Fruit fly (Drosophila melanogaster) whole organism, embryonic: ENCODE results near the gene CG15403.

Experiments
- CG1832 ChIP-seq: fragments of 200-800 bp; sonication (Bioruptor generic); optimal IDR thresholded peaks from 2 replicates; lab custom pipeline; 2017; ENCODE audit warnings: missing biosample characterization, mild to moderate bottlenecking, missing genetic modification characterization, inconsistent platforms
- Chrac-16 ChIP-seq: fragments of 200-800 bp; sonication (Bioruptor generic); optimal IDR thresholded peaks from 3 replicates; lab custom pipeline; 2016; ENCODE audit warnings: missing biosample characterization, missing genetic modification characterization

DNA sequence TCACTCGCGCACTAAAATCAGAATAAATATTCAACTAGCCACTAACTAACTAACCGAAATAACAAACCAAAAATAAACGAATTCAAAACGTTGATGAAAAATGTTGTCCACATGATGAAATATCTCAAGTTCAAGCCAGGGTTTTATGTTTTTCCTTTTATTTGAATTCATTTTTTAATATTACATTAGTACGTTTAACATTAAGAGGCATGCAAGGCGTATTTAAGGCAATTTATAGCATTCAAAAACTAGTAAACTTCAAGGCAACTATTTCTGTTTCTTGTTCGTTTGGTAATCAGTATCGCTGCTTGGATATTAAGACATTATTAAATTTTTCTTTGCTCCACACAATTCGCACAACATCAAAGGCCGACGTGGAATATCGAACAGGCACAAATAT is 17.5 kb downstream of the CG15403 start:
- TF ChIP-seq CG1832 (no peak), Chrac-16 (GFP tag; lab: Kevin White, UChicago) (no peak)
